Fruit fly (Drosophila melanogaster): ENCODE data around the gene cactin.

DNA sequence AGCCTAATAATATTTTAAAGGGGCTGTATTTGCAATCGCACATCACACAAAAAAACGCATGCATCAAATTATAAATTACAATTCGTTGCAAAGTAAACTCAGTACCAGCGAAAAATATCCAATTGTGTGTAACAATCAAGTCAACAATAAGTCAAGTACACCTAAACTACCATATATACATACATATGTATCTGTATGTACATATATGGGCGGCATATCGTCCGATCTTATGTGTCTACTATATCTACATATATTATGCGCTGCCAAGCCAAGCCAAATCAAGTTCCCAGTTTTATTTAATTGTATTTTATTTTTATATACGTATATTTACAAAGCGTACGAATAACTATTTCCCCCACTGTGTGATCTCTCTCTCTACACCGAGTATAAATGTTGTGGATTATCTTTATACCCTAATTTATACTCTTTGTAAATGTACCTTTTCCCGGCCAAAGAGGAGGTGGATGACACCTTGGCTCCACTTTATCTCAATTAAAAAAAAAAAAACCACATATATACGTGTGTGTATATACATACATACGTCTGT lies 42.6 kb downstream of the cactin start:
- TF ChIP-seq br (GFP tag; optimal IDR thresholded peaks at IDR 0.05): no peak
- TF ChIP-seq psq (GFP tag; optimal IDR thresholded peaks at IDR 0.05): no peak
- no peak for TF ChIP-seq lola (GFP tag; optimal IDR thresholded peaks at IDR 0.05)
